Fruit fly (Drosophila melanogaster): Measurements from ENCODE around the gene CG43345.

DNA sequence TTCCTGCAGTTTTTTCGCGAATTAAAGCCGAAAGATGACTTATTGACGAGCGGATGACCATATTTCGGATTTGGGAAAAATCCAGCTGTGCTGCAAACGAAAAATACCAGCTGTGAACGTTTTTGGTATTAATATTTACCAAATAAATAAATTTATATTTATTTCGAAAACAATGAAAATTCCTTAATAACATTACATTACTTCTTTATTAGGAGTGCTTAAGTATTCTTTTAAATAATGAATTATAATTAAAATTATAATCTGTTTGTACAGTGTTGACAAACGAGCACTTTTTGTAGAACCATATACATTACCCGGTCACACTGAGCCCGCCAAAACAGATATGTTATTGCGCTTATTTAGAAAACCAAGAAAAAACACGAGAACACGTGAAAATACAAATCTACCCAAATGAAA lies 11.2 kb upstream of the CG43345 start, which contains the start of the genes bur and Mcm10:
- TF ChIP-seq Myc (optimal IDR thresholded peaks at IDR 0.05) (no peak), h (optimal IDR thresholded peaks at IDR 0.05) (no peak), insv (optimal IDR thresholded peaks at IDR 0.05) (no peak), psq (optimal IDR thresholded peaks at IDR 0.05) (no peak), ttk (optimal IDR thresholded peaks at IDR 0.05) (no peak), Sin3A (optimal IDR thresholded peaks at IDR 0.05) (no peak)

Data from Kc167 (cell line).